Worm (Caenorhabditis elegans): Measurements from ENCODE around the gene ttr-13.

DNA sequence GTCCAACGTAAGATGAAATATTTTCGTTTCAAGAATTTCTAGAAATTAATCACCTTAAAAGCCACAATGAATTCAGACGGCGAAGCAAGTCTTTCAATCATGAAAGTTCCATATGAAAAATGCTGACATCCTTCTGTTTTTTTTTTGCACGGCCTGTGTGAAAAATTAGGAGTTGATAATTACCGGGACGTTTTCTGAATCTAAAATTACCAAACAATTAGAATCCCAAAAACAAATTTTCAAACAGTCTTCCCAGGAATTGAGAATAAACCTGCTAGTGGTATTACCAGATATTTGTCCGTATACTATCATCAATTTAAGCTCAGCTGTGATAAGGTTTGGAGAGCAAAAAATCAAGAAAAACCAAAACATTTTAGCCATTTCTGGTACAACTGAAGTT lies 1.6 kb upstream of the ttr-13 start, which contains the start of gene Y44A6B.3:
- TF ChIP-seq W03F9.2 (tag; optimal IDR thresholded peaks at IDR 0.05), result no peak
- no peak for TF ChIP-seq dao-5 (tag; optimal IDR thresholded peaks at IDR 0.05)

Measured in whole organism, L4/young adult.